Fruit fly (Drosophila melanogaster) whole organism, embryonic: ENCODE results near the gene Cpr65Au.
A peak's percentile ranks its signal among the peaks of the same experiment; 100 is the strongest.

ENCODE experiments used
- Asciz ChIP-seq: fragments of 200-800 bp; sonication (Bioruptor generic); optimal IDR thresholded peaks from 2 replicates; lab custom pipeline; 2017; ENCODE audit warnings: missing biosample characterization, mild to moderate bottlenecking, missing genetic modification characterization, missing genetic modification reagents
- Blimp-1 ChIP-seq: fragments of 200-800 bp; sonication (Bioruptor generic); optimal IDR thresholded peaks from 3 replicates; lab custom pipeline; 2018; ENCODE audit warnings: missing biosample characterization, missing genetic modification characterization, mild to moderate bottlenecking, moderate library complexity, missing genetic modification reagents
- CG1024 ChIP-seq: fragments of 200-800 bp; sonication (Bioruptor generic); IDR thresholded peaks from 2 replicates; pipeline ENCODE4 v1.3.6; 2022; ENCODE audit warnings: missing biosample characterization, missing genetic modification characterization
- CG10267 ChIP-seq: fragments of 200-800 bp; sonication (Bioruptor generic); optimal IDR thresholded peaks from 2 replicates; lab custom pipeline; 2018; ENCODE audit warnings: missing biosample characterization, mild to moderate bottlenecking, missing genetic modification characterization, moderate library complexity
- CG10274 ChIP-seq: fragments of 200-800 bp; sonication (Bioruptor generic); optimal IDR thresholded peaks from 3 replicates; lab custom pipeline; 2017; ENCODE audit warnings: missing biosample characterization, mild to moderate bottlenecking, missing genetic modification characterization
- CG11085 ChIP-seq: fragments of 200-800 bp; sonication (Bioruptor generic); IDR thresholded peaks from 2 replicates; pipeline ENCODE4 v1.3.6; 2022; ENCODE audit warnings: missing biosample characterization, missing genetic modification characterization
- CG11504 ChIP-seq: fragments of 200-800 bp; sonication (Bioruptor generic); optimal IDR thresholded peaks from 3 replicates; lab custom pipeline; 2019; ENCODE audit warnings: missing biosample characterization, mild to moderate bottlenecking, missing genetic modification characterization, moderate library complexity
- CG12104 ChIP-seq: fragments of 200-800 bp; sonication (Bioruptor generic); optimal IDR thresholded peaks from 3 replicates; lab custom pipeline; 2016; ENCODE audit warnings: missing biosample characterization, missing genetic modification characterization
- CG12391 ChIP-seq: fragments of 200-800 bp; sonication (Bioruptor generic); optimal IDR thresholded peaks from 3 replicates; lab custom pipeline; 2018; ENCODE audit warnings: missing biosample characterization, mild to moderate bottlenecking, missing genetic modification characterization, moderate library complexity
- CG12659 ChIP-seq: fragments of 200-800 bp; sonication (Bioruptor generic); optimal IDR thresholded peaks from 3 replicates; lab custom pipeline; 2017; ENCODE audit warnings: mild to moderate bottlenecking, missing biosample characterization, missing genetic modification reagents, missing genetic modification characterization
- CG13424 ChIP-seq: fragments of 200-800 bp; sonication (Bioruptor generic); optimal IDR thresholded peaks from 2 replicates; lab custom pipeline; 2019; ENCODE audit warnings: missing biosample characterization, mild to moderate bottlenecking, missing genetic modification characterization, moderate library complexity
- CG14710 ChIP-seq: fragments of 200-800 bp; sonication (Bioruptor generic); optimal IDR thresholded peaks from 3 replicates; lab custom pipeline; 2019; ENCODE audit warnings: missing biosample characterization, mild to moderate bottlenecking, missing genetic modification characterization, moderate library complexity
- CG15269 ChIP-seq: fragments of 200-800 bp; sonication (Bioruptor generic); optimal IDR thresholded peaks from 2 replicates; lab custom pipeline; 2018; ENCODE audit warnings: missing biosample characterization, mild to moderate bottlenecking, missing genetic modification characterization, moderate library complexity
- CG18262 ChIP-seq: fragments of 200-800 bp; optimal IDR thresholded peaks from 3 replicates; lab custom pipeline; 2019; ENCODE audit warnings: missing biosample characterization, mild to moderate bottlenecking, missing genetic modification characterization, moderate library complexity
- CG18599 ChIP-seq: fragments of 200-800 bp; sonication (Bioruptor generic); optimal IDR thresholded peaks from 3 replicates; lab custom pipeline; 2017; ENCODE audit warnings: missing biosample characterization, missing genetic modification characterization, mild to moderate bottlenecking, moderate library complexity, missing genetic modification reagents
- CG2678 ChIP-seq: fragments of 200-800 bp; sonication (Bioruptor generic); optimal IDR thresholded peaks from 3 replicates; lab custom pipeline; 2019; ENCODE audit warnings: missing biosample characterization, mild to moderate bottlenecking, missing genetic modification characterization, moderate library complexity
- CG2712 ChIP-seq: fragments of 200-800 bp; optimal IDR thresholded peaks from 3 replicates; lab custom pipeline; 2019; ENCODE audit warnings: missing biosample characterization, mild to moderate bottlenecking, missing genetic modification characterization, moderate library complexity
- CG4360 ChIP-seq: fragments of 200-800 bp; sonication (Bioruptor generic); IDR thresholded peaks from 2 replicates; pipeline ENCODE4 v1.3.6; 2022; ENCODE audit warnings: missing biosample characterization, missing genetic modification characterization
- CG7556 ChIP-seq: fragments of 200-800 bp; sonication (Bioruptor generic); optimal IDR thresholded peaks from 2 replicates; lab custom pipeline; 2017; ENCODE audit warnings: missing biosample characterization, mild to moderate bottlenecking, missing genetic modification characterization
- CG7839 ChIP-seq: fragments of 200-800 bp; sonication (Bioruptor generic); optimal IDR thresholded peaks from 3 replicates; lab custom pipeline; 2018; ENCODE audit warnings: missing biosample characterization, mild to moderate bottlenecking, missing genetic modification characterization, moderate library complexity
- CoRest ChIP-seq: fragments of 200-800 bp; sonication (Bioruptor generic); optimal IDR thresholded peaks from 3 replicates; lab custom pipeline; 2018; ENCODE audit warnings: missing biosample characterization, mild to moderate bottlenecking, missing genetic modification characterization, moderate library complexity
- D ChIP-seq, 2 experiments: fragments of 200-800 bp in 1 of 2; fragments of >200 bp in 1 of 2; sonication (Bioruptor generic) in 1 of 2; optimal IDR thresholded peaks; 2 replicates in 1 of 2; 3 replicates in 1 of 2; lab custom pipeline; 2017; ENCODE audit warnings: mild to moderate bottlenecking in 1 of 2, missing biosample characterization in 1 of 2, missing genetic modification characterization in 1 of 2, missing genetic modification reagents in 1 of 2
- D19A ChIP-seq: fragments of 200-800 bp; optimal IDR thresholded peaks from 3 replicates; lab custom pipeline; 2019; ENCODE audit warnings: missing biosample characterization, mild to moderate bottlenecking, missing genetic modification characterization, moderate library complexity
- E2f2 ChIP-seq: fragments of 200-800 bp; sonication (Bioruptor generic); IDR thresholded peaks from 2 replicates; pipeline ENCODE4 v1.3.6; 2022; ENCODE audit warnings: missing biosample characterization, missing genetic modification characterization
- Fer1 ChIP-seq: fragments of 200-800 bp; sonication (Bioruptor generic); optimal IDR thresholded peaks from 2 replicates; lab custom pipeline; 2017; ENCODE audit warnings: missing biosample characterization, mild to moderate bottlenecking, missing genetic modification characterization
- HLH54F ChIP-seq: fragments of 200-800 bp; sonication (Bioruptor generic); optimal IDR thresholded peaks from 3 replicates; lab custom pipeline; 2016; ENCODE audit warnings: missing biosample characterization, missing genetic modification characterization
- Hmr ChIP-seq: fragments of 200-800 bp; sonication (Bioruptor generic); optimal IDR thresholded peaks from 3 replicates; lab custom pipeline; 2017; ENCODE audit warnings: mild to moderate bottlenecking, missing biosample characterization, missing genetic modification reagents, missing genetic modification characterization
- Hr51 ChIP-seq, 2 experiments: fragments of 200-800 bp; sonication (Bioruptor generic); optimal IDR thresholded peaks; 2 replicates in 1 of 2; 3 replicates in 1 of 2; lab custom pipeline; 2016 to 2018; ENCODE audit warnings: missing biosample characterization in 2 of 2, missing genetic modification characterization in 2 of 2, mild to moderate bottlenecking in 1 of 2, moderate library complexity in 1 of 2
- Meics ChIP-seq: fragments of 200-800 bp; sonication (Bioruptor generic); optimal IDR thresholded peaks from 2 replicates; lab custom pipeline; 2017; ENCODE audit warnings: missing biosample characterization, mild to moderate bottlenecking, missing genetic modification characterization
- Mes4 ChIP-seq: fragments of 200-800 bp; sonication (Bioruptor generic); optimal IDR thresholded peaks from 2 replicates; lab custom pipeline; 2016; ENCODE audit warnings: missing biosample characterization, missing genetic modification characterization
- NfI ChIP-seq: fragments of 200-800 bp; sonication (Bioruptor generic); optimal IDR thresholded peaks from 3 replicates; lab custom pipeline; 2018; ENCODE audit warnings: missing biosample characterization, mild to moderate bottlenecking, missing genetic modification characterization, moderate library complexity
- Sox100B ChIP-seq: fragments of 200-800 bp; sonication (Bioruptor generic); optimal IDR thresholded peaks from 3 replicates; lab custom pipeline; 2018; ENCODE audit warnings: missing biosample characterization, mild to moderate bottlenecking, missing genetic modification characterization
- Sox102F ChIP-seq: fragments of 200-800 bp; sonication (Bioruptor generic); optimal IDR thresholded peaks from 2 replicates; lab custom pipeline; 2018; ENCODE audit warnings: missing biosample characterization, mild to moderate bottlenecking, missing genetic modification characterization, moderate library complexity
- Ssrp ChIP-seq: fragments of 200-800 bp; sonication (Bioruptor generic); optimal IDR thresholded peaks from 2 replicates; lab custom pipeline; 2018; ENCODE audit warnings: missing biosample characterization, mild to moderate bottlenecking, missing genetic modification characterization, moderate library complexity
- az2 ChIP-seq: fragments of 200-800 bp; sonication (Bioruptor generic); optimal IDR thresholded peaks from 3 replicates; lab custom pipeline; 2016; ENCODE audit warnings: missing biosample characterization, missing genetic modification characterization
- bsh ChIP-seq, 2 experiments: fragments of 200-800 bp; sonication (Bioruptor generic); optimal IDR thresholded peaks; 2 replicates each; lab custom pipeline; 2017 to 2018; ENCODE audit warnings: mild to moderate bottlenecking in 2 of 2, missing biosample characterization in 2 of 2, missing genetic modification characterization in 2 of 2, moderate library complexity in 1 of 2
- btn ChIP-seq: fragments of 200-800 bp; sonication (Bioruptor generic); optimal IDR thresholded peaks from 2 replicates; lab custom pipeline; 2016; ENCODE audit warnings: missing biosample characterization, missing genetic modification characterization
- cwo ChIP-seq: fragments of 200-800 bp; sonication (Bioruptor generic); optimal IDR thresholded peaks from 3 replicates; lab custom pipeline; 2017; ENCODE audit warnings: missing biosample characterization, missing genetic modification characterization, mild to moderate bottlenecking, moderate library complexity, missing genetic modification reagents
- dmrt11E ChIP-seq: fragments of 200-800 bp; sonication (Bioruptor generic); optimal IDR thresholded peaks from 3 replicates; lab custom pipeline; 2018; ENCODE audit warnings: missing biosample characterization, mild to moderate bottlenecking, missing genetic modification characterization, moderate library complexity
- dmrt99B ChIP-seq: fragments of 200-800 bp; sonication (Bioruptor generic); optimal IDR thresholded peaks from 2 replicates; lab custom pipeline; 2018; ENCODE audit warnings: missing biosample characterization, mild to moderate bottlenecking, missing genetic modification characterization, moderate library complexity
- gcm ChIP-seq: fragments of 200-800 bp; sonication (Bioruptor generic); optimal IDR thresholded peaks from 2 replicates; lab custom pipeline; 2019; ENCODE audit warnings: missing biosample characterization, mild to moderate bottlenecking, missing genetic modification characterization, moderate library complexity
- gem ChIP-seq: fragments of 200-800 bp; sonication (Bioruptor generic); optimal IDR thresholded peaks from 2 replicates; lab custom pipeline; 2019; ENCODE audit warnings: missing biosample characterization, mild to moderate bottlenecking, missing genetic modification characterization, moderate library complexity
- lola ChIP-seq, 3 experiments: fragments of >200 bp in 2 of 3; fragments of 200-800 bp in 1 of 3; sonication (Bioruptor generic) in 1 of 3; optimal IDR thresholded peaks; 2 replicates each; lab custom pipeline; 2017 to 2019; ENCODE audit warnings: missing biosample characterization in 3 of 3, missing genetic modification characterization in 3 of 3, mild to moderate bottlenecking in 1 of 3, moderate library complexity in 1 of 3
- nmo ChIP-seq: fragments of 200-800 bp; sonication (Bioruptor generic); optimal IDR thresholded peaks from 2 replicates; lab custom pipeline; 2018; ENCODE audit warnings: missing biosample characterization, mild to moderate bottlenecking, missing genetic modification characterization, moderate library complexity
- phol ChIP-seq: fragments of 200-800 bp; sonication (Bioruptor generic); optimal IDR thresholded peaks from 3 replicates; lab custom pipeline; 2018; ENCODE audit warnings: missing biosample characterization, mild to moderate bottlenecking, missing genetic modification characterization, moderate library complexity
- row ChIP-seq: fragments of 200-800 bp; sonication (Bioruptor generic); IDR thresholded peaks from 3 replicates; pipeline ENCODE4 v1.3.6; 2022; ENCODE audit warnings: missing biosample characterization, missing genetic modification characterization
- sens ChIP-seq: fragments of 200-800 bp; sonication (Bioruptor generic); peaks from one replicate; lab custom pipeline; 2016; ENCODE audit warnings: missing biosample characterization, missing genetic modification characterization
- trem ChIP-seq: fragments of 200-800 bp; optimal IDR thresholded peaks from 3 replicates; lab custom pipeline; 2019; ENCODE audit warnings: missing biosample characterization, mild to moderate bottlenecking, missing genetic modification characterization, moderate library complexity

Gene Cpr65Au

DNA sequence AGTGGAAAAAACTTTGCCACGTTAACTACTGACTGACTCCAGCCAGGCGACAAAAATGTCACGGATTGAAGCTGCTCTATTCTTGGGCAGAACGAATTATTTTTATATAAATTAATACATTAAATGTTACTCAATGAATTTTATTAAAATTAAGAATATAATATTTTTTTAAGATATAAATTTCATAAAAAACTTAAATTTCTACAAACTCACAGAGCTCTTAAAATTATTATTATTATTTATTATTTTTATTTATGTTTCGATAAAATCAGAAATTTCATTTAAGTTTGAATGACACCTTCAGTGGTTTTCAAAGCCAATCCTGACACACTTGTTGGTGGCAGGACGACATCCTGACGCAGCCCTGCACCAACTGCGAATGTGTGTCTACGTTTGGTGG, 46.8 kb downstream of the Cpr65Au start (continued):
- TF ChIP-seq dmrt99B: peak; percentile 50
- TF ChIP-seq D19A (tag; lab: Kevin White, UChicago): peak; percentile 50
- peak; percentile 24 for TF ChIP-seq Sox102F (GFP tag; lab: Kevin White, UChicago)
- TF ChIP-seq Hr51 (GFP tag; optimal IDR thresholded peaks at IDR 0.05; lab: Kevin White, UChicago): peak in 1 of 2 experiments; percentile 42
- no peak for TF ChIP-seq CG1024
- peak; percentile 19 for TF ChIP-seq CG14710 (tag; lab: Kevin White, UChicago)
- TF ChIP-seq CG4360 (GFP tag; lab: Robert Waterston, UW): peak; percentile 30; the same call in 1 of the 2 replicates
- TF ChIP-seq Fer1 (GFP tag; lab: Kevin White, UChicago): peak; percentile 52
- TF ChIP-seq Hmr (GFP tag; lab: Kevin White, UChicago): peak; percentile 36
- peak; percentile 58 for TF ChIP-seq CG2712 (tag; lab: Kevin White, UChicago)
- no peak for TF ChIP-seq D (optimal IDR thresholded peaks at IDR 0.05; lab: Kevin White, UChicago)
- TF ChIP-seq D (GFP tag; optimal IDR thresholded peaks at IDR 0.05; lab: Kevin White, UChicago): peak; percentile 32
- TF ChIP-seq bsh (GFP tag; optimal IDR thresholded peaks at IDR 0.05; lab: Kevin White, UChicago): peak in 1 of 2 experiments; percentile 70
- no peak for TF ChIP-seq CG10274 (GFP tag; lab: Kevin White, UChicago)
- peak; percentile 16 for TF ChIP-seq NfI (GFP tag; lab: Kevin White, UChicago)
- peak; percentile 63 for TF ChIP-seq CG2678 (tag; lab: Kevin White, UChicago)
- peak; percentile 17 for TF ChIP-seq phol (tag; lab: Kevin White, UChicago)
- peak; percentile 60 for TF ChIP-seq CG11504 (tag; lab: Kevin White, UChicago)
- peak; percentile 17 for TF ChIP-seq nmo (GFP tag; lab: Kevin White, UChicago)
- peak; percentile 12 for TF ChIP-seq cwo (GFP tag; lab: Kevin White, UChicago)
- peak; percentile 68 for TF ChIP-seq CG18599 (GFP tag; lab: Kevin White, UChicago)
- peak; percentile 22 for TF ChIP-seq gcm (GFP tag; lab: Kevin White, UChicago)
- TF ChIP-seq CG10267: peak; percentile 31
- no peak for TF ChIP-seq HLH54F
- TF ChIP-seq CG12104: no peak
- peak; percentile 50 for TF ChIP-seq CG18262 (tag; lab: Kevin White, UChicago)
- TF ChIP-seq CG13424 (tag; lab: Kevin White, UChicago): peak; percentile 51
- peak; percentile 29 for TF ChIP-seq trem
- TF ChIP-seq E2f2 (GFP tag; lab: Robert Waterston, UW): no peak
- peak in 1 of 3 experiments; percentile 38 for TF ChIP-seq lola (GFP tag; optimal IDR thresholded peaks at IDR 0.05; lab: Kevin White, UChicago)
- peak; percentile 50 for TF ChIP-seq CG7839 (tag; lab: Kevin White, UChicago)
- TF ChIP-seq Mes4: no peak
- peak; percentile 42 for TF ChIP-seq Blimp-1
- peak; percentile 15 for TF ChIP-seq CoRest (tag; lab: Kevin White, UChicago)
- TF ChIP-seq CG12391 (tag; lab: Kevin White, UChicago): peak; percentile 40
- TF ChIP-seq sens (GFP tag; lab: Kevin White, UChicago): peak; percentile 5
- TF ChIP-seq btn: no peak
- TF ChIP-seq CG12659: peak; percentile 9
- TF ChIP-seq CG15269 (tag; lab: Kevin White, UChicago): peak; percentile 39
- peak; percentile 50 for TF ChIP-seq Sox100B
- TF ChIP-seq Ssrp: peak; percentile 5
- TF ChIP-seq dmrt11E (tag; lab: Kevin White, UChicago): peak; percentile 30
- peak; percentile 63 for TF ChIP-seq gem (tag; lab: Kevin White, UChicago)
- peak; percentile 13 for TF ChIP-seq az2 (GFP tag; lab: Kevin White, UChicago)
- peak; percentile 67 for TF ChIP-seq CG7556 (GFP tag; lab: Kevin White, UChicago)
- TF ChIP-seq Asciz: peak; percentile 3
- peak; percentile 47 for TF ChIP-seq Meics (GFP tag; lab: Kevin White, UChicago)
- TF ChIP-seq row (GFP tag; lab: Robert Waterston, UW): peak; percentile 25; the same call in 1 of the 3 replicates
- TF ChIP-seq CG11085 (GFP tag; lab: Robert Waterston, UW): no peak
